Worm (Caenorhabditis elegans): ENCODE results near the gene nstp-10.

- no peak for TF ChIP-seq nhr-76 (tag; optimal IDR thresholded peaks at IDR 0.05)
- TF ChIP-seq R02D3.7 (tag; optimal IDR thresholded peaks at IDR 0.05): no peak
- no peak for TF ChIP-seq lsy-2 (tag; optimal IDR thresholded peaks at IDR 0.05)
- no peak for TF ChIP-seq pha-4 (GFP tag; IDR thresholded peaks at IDR 0.05)
- TF ChIP-seq pha-4 (tag; optimal IDR thresholded peaks at IDR 0.05): no peak
- no peak for TF ChIP-seq snpc-4 (tag; optimal IDR thresholded peaks at IDR 0.05)
- TF ChIP-seq ama-1 (optimal IDR thresholded peaks at IDR 0.05): no peak
- no peak for TF ChIP-seq spr-3 (GFP tag; optimal IDR thresholded peaks at IDR 0.05)
- no peak for TF ChIP-seq fkh-10 (GFP tag; optimal IDR thresholded peaks at IDR 0.05)
- TF ChIP-seq ZK337.2 (GFP tag; IDR thresholded peaks at IDR 0.05): no peak
Measured at ce11 chrV:9534621-9535020, 15.0 kb downstream of the nstp-10 start, which contains the start of gene tag-329.

Data from whole organism, L4 larva.